Fruit fly (Drosophila melanogaster) whole organism: Measurements from ENCODE around the gene CG31988.
A peak's percentile ranks its signal among the peaks of the same experiment; 100 is the strongest.

ENCODE experiments used
- CG8478 ChIP-seq: fragments of >200 bp; optimal IDR thresholded peaks from 2 replicates; lab custom pipeline; 2018; ENCODE audit warnings: inconsistent platforms
- Dll ChIP-seq: fragments of >200 bp; optimal IDR thresholded peaks from 2 replicates; lab custom pipeline; 2017
- EcR ChIP-seq, 2 experiments: fragments of >200 bp; optimal IDR thresholded peaks; 2 replicates each; lab custom pipeline; 2017; ENCODE audit warnings: missing biosample characterization in 2 of 2, missing genetic modification characterization in 2 of 2, missing genetic modification reagents in 2 of 2
- psq ChIP-seq: fragments of >200 bp; optimal IDR thresholded peaks from 2 replicates; lab custom pipeline; 2017

DNA sequence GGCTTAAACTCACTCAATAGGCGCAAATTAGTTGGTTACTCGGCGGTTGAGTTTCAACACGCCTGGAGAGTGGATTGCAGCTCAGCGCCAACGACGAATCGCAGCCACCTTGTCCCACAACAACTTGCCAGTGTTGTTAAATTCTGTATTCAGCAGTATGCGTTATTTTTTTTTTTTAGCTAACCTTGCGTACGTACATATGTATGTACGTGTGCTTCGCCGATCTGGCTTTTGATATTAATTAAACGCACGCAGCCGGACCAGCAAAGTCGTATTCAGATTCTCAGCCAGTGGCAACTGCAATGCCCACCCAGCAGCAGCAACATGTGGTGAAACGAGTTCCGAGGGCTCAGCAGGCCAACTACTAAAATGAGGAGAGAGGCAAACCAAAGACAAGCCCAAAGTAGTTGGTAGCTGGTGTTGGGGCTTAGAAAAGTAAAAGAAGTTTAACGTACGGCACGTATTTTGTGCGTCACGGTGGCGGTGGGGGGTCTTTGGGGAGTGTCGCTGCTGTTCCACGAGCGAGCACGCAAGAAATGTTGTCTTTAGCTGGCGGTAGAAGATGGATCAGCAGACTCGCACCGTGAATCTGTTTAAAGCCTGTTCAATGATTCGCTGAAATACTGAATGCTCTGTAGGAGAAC is 42.6 kb upstream of the CG31988 start:
- TF ChIP-seq EcR (GFP tag; optimal IDR thresholded peaks at IDR 0.05; lab: Kevin White, UChicago) (peak in 1 of 2 experiments; percentile 35), CG8478 (no peak), psq (lab: Kevin White, UChicago) (no peak), Dll (lab: Kevin White, UChicago) (no peak)
